Fruit fly (Drosophila melanogaster) whole organism, embryonic: ENCODE measurements around the gene CG6766.

Source experiments
- Atf-2 ChIP-seq: fragments of 200-800 bp; sonication (Bioruptor generic); optimal IDR thresholded peaks from 2 replicates; lab custom pipeline; 2016; ENCODE audit warnings: missing biosample characterization, missing genetic modification characterization
- B-H1 ChIP-seq: fragments of 200-800 bp; sonication (Bioruptor generic); IDR thresholded peaks from 3 replicates; pipeline ENCODE4 v1.3.6; 2022; ENCODE audit warnings: missing biosample characterization, missing genetic modification characterization
- CG11696 ChIP-seq: fragments of 200-800 bp; sonication (Bioruptor generic); IDR thresholded peaks from 2 replicates; pipeline ENCODE4 v1.3.6; 2022; ENCODE audit warnings: missing biosample characterization, missing genetic modification characterization
- CG1233 ChIP-seq: fragments of 200-800 bp; sonication (Bioruptor generic); optimal IDR thresholded peaks from 4 replicates; lab custom pipeline; 2018; ENCODE audit warnings: missing biosample characterization, mild to moderate bottlenecking, missing genetic modification characterization
- CG12744 ChIP-seq: fragments of 200-800 bp; sonication (Bioruptor generic); optimal IDR thresholded peaks from 2 replicates; lab custom pipeline; 2016; ENCODE audit warnings: missing biosample characterization, missing genetic modification characterization
- CG15601 ChIP-seq: fragments of 200-800 bp; sonication (Bioruptor generic); optimal IDR thresholded peaks from 3 replicates; lab custom pipeline; 2019; ENCODE audit warnings: missing biosample characterization, mild to moderate bottlenecking, missing genetic modification characterization, moderate library complexity
- CG17359 ChIP-seq: fragments of 200-800 bp; sonication (Bioruptor generic); optimal IDR thresholded peaks from 3 replicates; lab custom pipeline; 2018; ENCODE audit warnings: missing biosample characterization, mild to moderate bottlenecking, missing genetic modification characterization, moderate library complexity
- CG1832 ChIP-seq: fragments of 200-800 bp; sonication (Bioruptor generic); optimal IDR thresholded peaks from 2 replicates; lab custom pipeline; 2017; ENCODE audit warnings: missing biosample characterization, mild to moderate bottlenecking, missing genetic modification characterization, inconsistent platforms
- CG2199 ChIP-seq: fragments of 200-800 bp; sonication (Bioruptor generic); IDR thresholded peaks from 3 replicates; pipeline ENCODE4 v1.3.6; 2022; ENCODE audit warnings: missing biosample characterization, missing genetic modification characterization
- CG30431 ChIP-seq: fragments of 200-800 bp; sonication (Bioruptor generic); optimal IDR thresholded peaks from 2 replicates; lab custom pipeline; 2017; ENCODE audit warnings: missing biosample characterization, missing genetic modification characterization
- CG31441 ChIP-seq: fragments of 200-800 bp; sonication (Bioruptor generic); IDR thresholded peaks from 2 replicates; pipeline ENCODE4 v1.3.6; 2022; ENCODE audit warnings: missing biosample characterization, missing genetic modification characterization
- CG3163 ChIP-seq: fragments of 200-800 bp; sonication (Bioruptor generic); optimal IDR thresholded peaks from 3 replicates; lab custom pipeline; 2016; ENCODE audit warnings: missing biosample characterization, missing genetic modification characterization
- CG32767 ChIP-seq: fragments of 200-800 bp; sonication (Bioruptor generic); IDR thresholded peaks from 2 replicates; pipeline ENCODE4 v1.3.6; 2022; ENCODE audit warnings: missing biosample characterization, missing genetic modification characterization
- CG33557 ChIP-seq: fragments of 200-800 bp; sonication (Bioruptor generic); optimal IDR thresholded peaks from 2 replicates; lab custom pipeline; 2019; ENCODE audit warnings: missing biosample characterization, mild to moderate bottlenecking, missing genetic modification characterization, moderate library complexity
- CG34224 ChIP-seq: fragments of 200-800 bp; sonication (Bioruptor generic); IDR thresholded peaks from 3 replicates; pipeline ENCODE4 v1.3.6; 2022; ENCODE audit warnings: missing biosample characterization, missing genetic modification characterization; ENCODE audit not compliant: partially characterized antibody
- CG3838 ChIP-seq: fragments of 200-800 bp; sonication (Bioruptor generic); optimal IDR thresholded peaks from 3 replicates; lab custom pipeline; 2016; ENCODE audit warnings: missing biosample characterization, missing genetic modification characterization
- CG4404 ChIP-seq: fragments of 200-800 bp; sonication (Bioruptor generic); IDR thresholded peaks from 2 replicates; pipeline ENCODE4 v1.3.6; 2022; ENCODE audit warnings: missing biosample characterization, missing genetic modification characterization
- CG4820 ChIP-seq: fragments of 200-800 bp; sonication (Bioruptor generic); optimal IDR thresholded peaks from 3 replicates; lab custom pipeline; 2016; ENCODE audit warnings: missing biosample characterization, missing genetic modification characterization
- CG6175 ChIP-seq: fragments of 200-800 bp; sonication (Bioruptor generic); IDR thresholded peaks from 3 replicates; pipeline ENCODE4 v1.3.6; 2022; ENCODE audit warnings: missing biosample characterization, missing genetic modification characterization
- CG7963 ChIP-seq: fragments of 200-800 bp; sonication (Bioruptor generic); IDR thresholded peaks from 3 replicates; pipeline ENCODE4 v1.3.6; 2022; ENCODE audit warnings: missing biosample characterization, missing genetic modification characterization; ENCODE audit not compliant: partially characterized antibody
- CG9876 ChIP-seq: fragments of 200-800 bp; sonication (Bioruptor generic); optimal IDR thresholded peaks from 2 replicates; lab custom pipeline; 2016; ENCODE audit warnings: missing biosample characterization, missing genetic modification characterization
- Doc3 ChIP-seq: fragments of 200-800 bp; sonication (Bioruptor generic); IDR thresholded peaks from 3 replicates; pipeline ENCODE4 v1.3.6; 2022; ENCODE audit warnings: missing biosample characterization, missing genetic modification characterization; ENCODE audit not compliant: partially characterized antibody
- Hey ChIP-seq: fragments of 200-800 bp; sonication (Bioruptor generic); optimal IDR thresholded peaks from 3 replicates; lab custom pipeline; 2018; ENCODE audit warnings: missing biosample characterization, mild to moderate bottlenecking, missing genetic modification characterization
- Hmr ChIP-seq: fragments of 200-800 bp; sonication (Bioruptor generic); optimal IDR thresholded peaks from 3 replicates; lab custom pipeline; 2017; ENCODE audit warnings: mild to moderate bottlenecking, missing biosample characterization, missing genetic modification reagents, missing genetic modification characterization
- Hr3 ChIP-seq: fragments of 200-800 bp; sonication (Bioruptor generic); optimal IDR thresholded peaks from 3 replicates; lab custom pipeline; 2016; ENCODE audit warnings: missing biosample characterization, missing genetic modification characterization
- Med ChIP-seq: fragments of 200-800 bp; sonication (Bioruptor generic); peaks from one replicate; lab custom pipeline; 2016; ENCODE audit warnings: missing biosample characterization, missing genetic modification characterization, mild to moderate bottlenecking, inconsistent platforms, moderate library complexity
- Nf-YC ChIP-seq: fragments of 200-800 bp; optimal IDR thresholded peaks from 3 replicates; lab custom pipeline; 2019; ENCODE audit warnings: missing biosample characterization, mild to moderate bottlenecking, missing genetic modification characterization, moderate library complexity
- Scr ChIP-seq: fragments of 200-800 bp; sonication (Bioruptor generic); IDR thresholded peaks from 2 replicates; pipeline ENCODE4 v1.3.6; 2022; ENCODE audit warnings: missing biosample characterization, missing genetic modification characterization; ENCODE audit not compliant: partially characterized antibody
- YL-1 ChIP-seq: fragments of 200-800 bp; sonication (Bioruptor generic); optimal IDR thresholded peaks from 3 replicates; lab custom pipeline; 2017; ENCODE audit warnings: missing biosample characterization, mild to moderate bottlenecking, missing genetic modification characterization
- ash1 ChIP-seq: fragments of 200-800 bp; sonication (Bioruptor generic); optimal IDR thresholded peaks from 2 replicates; lab custom pipeline; 2018; ENCODE audit warnings: missing biosample characterization, mild to moderate bottlenecking, missing genetic modification characterization
- bigmax ChIP-seq: fragments of 200-800 bp; sonication (Bioruptor generic); optimal IDR thresholded peaks from 2 replicates; lab custom pipeline; 2018; ENCODE audit warnings: missing biosample characterization, mild to moderate bottlenecking, missing genetic modification characterization
- dimm ChIP-seq: fragments of 200-800 bp; sonication (Bioruptor generic); IDR thresholded peaks from 2 replicates; pipeline ENCODE4 v1.3.6; 2022; ENCODE audit warnings: missing biosample characterization, missing genetic modification characterization
- dmrt11E ChIP-seq: fragments of 200-800 bp; sonication (Bioruptor generic); optimal IDR thresholded peaks from 3 replicates; lab custom pipeline; 2018; ENCODE audit warnings: missing biosample characterization, mild to moderate bottlenecking, missing genetic modification characterization, moderate library complexity
- ewg ChIP-seq: fragments of 200-800 bp; sonication (Bioruptor generic); optimal IDR thresholded peaks from 3 replicates; lab custom pipeline; 2017; ENCODE audit warnings: mild to moderate bottlenecking, missing biosample characterization, missing genetic modification reagents, missing genetic modification characterization
- fu2 ChIP-seq: fragments of 200-800 bp; sonication (Bioruptor generic); optimal IDR thresholded peaks from 2 replicates; lab custom pipeline; 2016; ENCODE audit warnings: missing biosample characterization, missing genetic modification characterization
- hb ChIP-seq: fragments of 200-800 bp; sonication (Bioruptor generic); IDR thresholded peaks from 3 replicates; pipeline ENCODE4 v1.3.6; 2022; ENCODE audit warnings: missing biosample characterization, missing genetic modification characterization; ENCODE audit not compliant: partially characterized antibody
- ind ChIP-seq: fragments of 200-800 bp; sonication (Bioruptor generic); optimal IDR thresholded peaks from 3 replicates; lab custom pipeline; 2016; ENCODE audit warnings: missing biosample characterization, missing genetic modification characterization
- lab ChIP-seq: fragments of 200-800 bp; sonication (Bioruptor generic); optimal IDR thresholded peaks from 3 replicates; lab custom pipeline; 2017; ENCODE audit warnings: missing biosample characterization, missing genetic modification characterization, mild to moderate bottlenecking, moderate library complexity, missing genetic modification reagents
- nmo ChIP-seq: fragments of 200-800 bp; sonication (Bioruptor generic); optimal IDR thresholded peaks from 2 replicates; lab custom pipeline; 2018; ENCODE audit warnings: missing biosample characterization, mild to moderate bottlenecking, missing genetic modification characterization, moderate library complexity
- org-1 ChIP-seq: fragments of 200-800 bp; sonication (Bioruptor generic); optimal IDR thresholded peaks from 2 replicates; lab custom pipeline; 2017; ENCODE audit warnings: missing biosample characterization, missing genetic modification characterization
- pan ChIP-seq, 4 experiments: fragments of >200 bp in 3 of 4; fragments of 200-800 bp in 1 of 4; sonication (Bioruptor generic) in 1 of 4; optimal IDR thresholded peaks in 3 of 4; IDR thresholded peaks in 1 of 4; 2 replicates each; pipeline versions ENCODE4 v1.3.6 to Lab custom; 2017 to 2022; ENCODE audit warnings: missing biosample characterization in 2 of 4, missing genetic modification characterization in 2 of 4, mixed read lengths in 1 of 4
- sens ChIP-seq: fragments of 200-800 bp; sonication (Bioruptor generic); peaks from one replicate; lab custom pipeline; 2016; ENCODE audit warnings: missing biosample characterization, missing genetic modification characterization
- shn ChIP-seq: fragments of 200-800 bp; sonication (Bioruptor generic); optimal IDR thresholded peaks from 3 replicates; lab custom pipeline; 2016; ENCODE audit warnings: missing biosample characterization, missing genetic modification characterization
- sqz ChIP-seq: fragments of 200-800 bp; sonication (Bioruptor generic); optimal IDR thresholded peaks from 3 replicates; lab custom pipeline; 2018; ENCODE audit warnings: missing biosample characterization, mild to moderate bottlenecking, missing genetic modification characterization
- ssp ChIP-seq: fragments of 200-800 bp; sonication (Bioruptor generic); IDR thresholded peaks from 2 replicates; pipeline ENCODE4 v1.3.6; 2022; ENCODE audit warnings: missing biosample characterization, missing genetic modification characterization
- tna ChIP-seq: fragments of 200-800 bp; sonication (Bioruptor generic); IDR thresholded peaks from 2 replicates; pipeline ENCODE4 v1.3.6; 2022; ENCODE audit warnings: missing biosample characterization, missing genetic modification characterization; ENCODE audit not compliant: partially characterized antibody
- vvl ChIP-seq: fragments of 200-800 bp; sonication (Bioruptor generic); IDR thresholded peaks from 2 replicates; pipeline ENCODE4 v1.3.6; 2022; ENCODE audit warnings: missing biosample characterization, missing genetic modification characterization

The CG6766 gene

DNA sequence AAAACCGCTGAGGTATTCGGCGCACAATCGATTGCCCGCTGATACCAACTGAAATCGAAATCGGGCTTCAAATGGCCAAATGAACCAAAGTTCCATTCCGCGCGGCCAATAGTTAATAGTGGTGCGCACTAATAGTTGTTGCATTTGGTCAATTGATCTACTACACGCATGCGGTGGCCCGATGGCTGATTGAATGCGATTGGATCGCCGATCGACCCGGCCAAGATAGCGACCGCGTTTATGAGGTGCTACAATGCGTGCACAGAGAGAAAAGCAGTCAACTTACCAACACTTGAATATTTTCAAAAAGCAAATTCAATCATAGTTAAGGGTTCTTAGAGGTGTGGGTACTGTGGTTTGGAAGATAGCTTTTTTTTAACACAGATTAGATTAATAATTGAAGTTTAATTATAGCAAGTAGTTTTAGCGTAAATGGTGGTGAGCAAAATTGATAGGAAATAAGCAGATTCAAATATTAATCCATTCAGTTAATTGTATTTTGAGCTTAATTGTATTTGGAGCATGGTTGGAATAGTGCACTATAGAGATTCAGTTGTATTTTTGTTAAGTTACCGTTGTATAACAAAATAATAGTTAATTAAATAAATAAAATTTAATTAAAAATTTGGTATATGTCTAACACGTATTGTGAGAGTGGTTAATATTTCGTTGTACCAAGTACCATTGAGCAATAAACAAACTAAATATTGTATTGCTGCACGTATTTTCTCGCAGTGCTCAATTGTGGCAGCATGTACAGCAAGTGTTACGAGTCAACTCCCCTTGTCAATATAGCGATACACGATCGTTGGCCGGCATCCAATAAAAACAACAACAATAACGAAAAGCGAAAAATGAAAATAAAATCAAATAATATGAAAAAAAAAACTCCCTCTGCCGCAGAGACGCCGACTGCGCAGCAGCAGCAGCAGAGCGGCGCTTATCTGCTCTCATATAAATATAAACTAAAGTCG lies 13.7 kb downstream of the CG6766 start (continued):
- peak; percentile 52 for TF ChIP-seq Nf-YC
- TF ChIP-seq CG34224 (GFP tag; lab: Robert Waterston, UW) = no peak
- no peak for TF ChIP-seq bigmax (GFP tag; lab: Kevin White, UChicago)
- no peak for TF ChIP-seq CG33557 (GFP tag; lab: Kevin White, UChicago)
- peak; percentile 67 for TF ChIP-seq CG31441 (GFP tag; lab: Robert Waterston, UW)
- TF ChIP-seq ind = peak; percentile 38
- TF ChIP-seq shn (GFP tag; lab: Kevin White, UChicago) = no peak
- TF ChIP-seq CG3163 = peak; percentile 28
- TF ChIP-seq ewg (GFP tag; lab: Kevin White, UChicago) = peak; percentile 44
- peak; percentile 54 for TF ChIP-seq CG1233 (GFP tag; lab: Kevin White, UChicago)
- TF ChIP-seq CG11696 (GFP tag; lab: Robert Waterston, UW) = peak; percentile 13; the same call in 1 of the 2 replicates
- no peak for TF ChIP-seq CG9876 (GFP tag; lab: Kevin White, UChicago)
- TF ChIP-seq dimm (GFP tag; lab: Robert Waterston, UW) = peak; percentile 13; the same call in 1 of the 2 replicates
- TF ChIP-seq Hey (tag; lab: Kevin White, UChicago) = no peak
- TF ChIP-seq tna (GFP tag; lab: Robert Waterston, UW) = no peak
- TF ChIP-seq sens (GFP tag; lab: Kevin White, UChicago) = peak; percentile 68
- peak; percentile 75 for TF ChIP-seq Med (GFP tag; lab: Kevin White, UChicago)
- TF ChIP-seq pan (optimal IDR thresholded peaks at IDR 0.05; lab: Kevin White, UChicago) = no peak
- peak in 1 of 2 experiments; percentile 43 for TF ChIP-seq pan (GFP tag; optimal IDR thresholded peaks at IDR 0.05 in 1 of 2, IDR thresholded peaks at IDR 0.05 in 1 of 2)
- 0 out of 3 replicates have a peak, but pooled peaks have one; percentile 21 for TF ChIP-seq Doc3
- TF ChIP-seq ash1 (GFP tag; lab: Kevin White, UChicago) = no peak
- TF ChIP-seq CG7963 (GFP tag; lab: Robert Waterston, UW) = no peak
- TF ChIP-seq nmo (GFP tag; lab: Kevin White, UChicago) = peak; percentile 78
- peak; percentile 56 for TF ChIP-seq Hr3 (GFP tag; lab: Kevin White, UChicago)
- TF ChIP-seq B-H1 (GFP tag; lab: Robert Waterston, UW) = peak; percentile 20; the same call in 1 of the 3 replicates
- TF ChIP-seq CG30431 (GFP tag; lab: Kevin White, UChicago) = peak; percentile 60
- no peak for TF ChIP-seq hb (GFP tag; lab: Robert Waterston, UW)
- TF ChIP-seq CG12744 (GFP tag; lab: Kevin White, UChicago) = no peak
- peak; percentile 61 for TF ChIP-seq sqz (GFP tag; lab: Kevin White, UChicago)
- TF ChIP-seq org-1 (GFP tag; lab: Kevin White, UChicago) = peak; percentile 63
- peak; percentile 26 for TF ChIP-seq dmrt11E (tag; lab: Kevin White, UChicago)
- TF ChIP-seq CG3838 (GFP tag; lab: Kevin White, UChicago) = no peak
- no peak; the same call in 1 of the 2 replicates for TF ChIP-seq vvl
- 0 out of 3 replicates have a peak, but pooled peaks have one; percentile 69 for TF ChIP-seq CG2199
- peak; percentile 38 for TF ChIP-seq CG15601 (tag; lab: Kevin White, UChicago)
- TF ChIP-seq ssp (GFP tag; lab: Robert Waterston, UW) = no peak
- peak; percentile 30 for TF ChIP-seq CG17359 (tag; lab: Kevin White, UChicago)
- TF ChIP-seq CG4404 = no peak
- TF ChIP-seq YL-1 (GFP tag; lab: Kevin White, UChicago) = no peak
- TF ChIP-seq CG1832 (GFP tag; lab: Kevin White, UChicago) = no peak
- peak; percentile 35 for TF ChIP-seq CG4820
- TF ChIP-seq CG6175 (GFP tag; lab: Robert Waterston, UW) = peak; percentile 42; the same call in 1 of the 3 replicates
- 0 out of 2 replicates have a peak, but pooled peaks have one; percentile 30 for TF ChIP-seq CG32767
- TF ChIP-seq Hmr = peak; percentile 64
- no peak for TF ChIP-seq Atf-2 (GFP tag; lab: Kevin White, UChicago)
- TF ChIP-seq fu2 (GFP tag; lab: Kevin White, UChicago) = peak; percentile 11
- TF ChIP-seq Scr (GFP tag; lab: Robert Waterston, UW) = no peak
- TF ChIP-seq lab (GFP tag; lab: Kevin White, UChicago) = no peak
